Fruit fly (Drosophila melanogaster): ENCODE results near the gene mmy.

dm6 chr2L:6470100-6470644 lies 3.5 kb downstream of the mmy start:
- no peak for TF ChIP-seq CG14711 (tag; optimal IDR thresholded peaks at IDR 0.05)
- no peak for TF ChIP-seq tj (GFP tag; optimal IDR thresholded peaks at IDR 0.05)

Measured in whole organism, adult.